Fruit fly (Drosophila melanogaster) whole organism, embryonic: ENCODE results near the gene CG14400.

Experiments used
- Abd-B ChIP-seq: fragments of 200-800 bp; sonication (Bioruptor generic); optimal IDR thresholded peaks from 2 replicates; lab custom pipeline; 2018; ENCODE audit warnings: missing biosample characterization, mild to moderate bottlenecking, missing genetic modification characterization, moderate library complexity
- Atf3 ChIP-seq: fragments of 200-800 bp; sonication (Bioruptor generic); optimal IDR thresholded peaks from 3 replicates; lab custom pipeline; 2016; ENCODE audit warnings: missing biosample characterization, missing genetic modification characterization
- Bteb2 ChIP-seq: fragments of 200-800 bp; sonication (Bioruptor generic); optimal IDR thresholded peaks from 2 replicates; lab custom pipeline; 2016; ENCODE audit warnings: missing biosample characterization, missing genetic modification characterization
- CG10431 ChIP-seq: fragments of 200-800 bp; sonication (Bioruptor generic); optimal IDR thresholded peaks from 3 replicates; lab custom pipeline; 2018; ENCODE audit warnings: missing biosample characterization, mild to moderate bottlenecking, missing genetic modification characterization
- CG10565 ChIP-seq: fragments of 200-800 bp; sonication (Bioruptor generic); optimal IDR thresholded peaks from 3 replicates; lab custom pipeline; 2016; ENCODE audit warnings: missing biosample characterization, mild to moderate bottlenecking, missing genetic modification characterization
- CG10979 ChIP-seq: fragments of 200-800 bp; sonication (Bioruptor generic); optimal IDR thresholded peaks from 2 replicates; lab custom pipeline; 2018; ENCODE audit warnings: missing biosample characterization, mild to moderate bottlenecking, missing genetic modification characterization, moderate library complexity
- CG11398 ChIP-seq: fragments of 200-800 bp; sonication (Bioruptor generic); optimal IDR thresholded peaks from 2 replicates; lab custom pipeline; 2016; ENCODE audit warnings: missing biosample characterization, missing genetic modification characterization
- CG12391 ChIP-seq: fragments of 200-800 bp; sonication (Bioruptor generic); optimal IDR thresholded peaks from 3 replicates; lab custom pipeline; 2018; ENCODE audit warnings: missing biosample characterization, mild to moderate bottlenecking, missing genetic modification characterization, moderate library complexity
- CG12659 ChIP-seq: fragments of 200-800 bp; sonication (Bioruptor generic); optimal IDR thresholded peaks from 3 replicates; lab custom pipeline; 2017; ENCODE audit warnings: mild to moderate bottlenecking, missing biosample characterization, missing genetic modification reagents, missing genetic modification characterization
- CG12769 ChIP-seq: fragments of 200-800 bp; sonication (Bioruptor generic); optimal IDR thresholded peaks from 2 replicates; lab custom pipeline; 2019; ENCODE audit warnings: missing biosample characterization, mild to moderate bottlenecking, missing genetic modification characterization, moderate library complexity
- CG13424 ChIP-seq: fragments of 200-800 bp; sonication (Bioruptor generic); optimal IDR thresholded peaks from 2 replicates; lab custom pipeline; 2019; ENCODE audit warnings: missing biosample characterization, mild to moderate bottlenecking, missing genetic modification characterization, moderate library complexity
- CG16815 ChIP-seq: fragments of 200-800 bp; sonication (Bioruptor generic); optimal IDR thresholded peaks from 3 replicates; lab custom pipeline; 2017; ENCODE audit warnings: missing biosample characterization, mild to moderate bottlenecking, missing genetic modification characterization
- CG1832 ChIP-seq: fragments of 200-800 bp; sonication (Bioruptor generic); optimal IDR thresholded peaks from 2 replicates; lab custom pipeline; 2017; ENCODE audit warnings: missing biosample characterization, mild to moderate bottlenecking, missing genetic modification characterization, inconsistent platforms
- CG2199 ChIP-seq: fragments of 200-800 bp; sonication (Bioruptor generic); IDR thresholded peaks from 3 replicates; pipeline ENCODE4 v1.3.6; 2022; ENCODE audit warnings: missing biosample characterization, missing genetic modification characterization
- CG2202 ChIP-seq: fragments of 200-800 bp; sonication (Bioruptor generic); optimal IDR thresholded peaks from 2 replicates; lab custom pipeline; 2018; ENCODE audit warnings: missing biosample characterization, mild to moderate bottlenecking, missing genetic modification characterization
- CG31388 ChIP-seq: fragments of 200-800 bp; sonication (Bioruptor generic); optimal IDR thresholded peaks from 2 replicates; lab custom pipeline; 2016; ENCODE audit warnings: missing biosample characterization, missing genetic modification characterization
- CG31441 ChIP-seq: fragments of 200-800 bp; sonication (Bioruptor generic); IDR thresholded peaks from 2 replicates; pipeline ENCODE4 v1.3.6; 2022; ENCODE audit warnings: missing biosample characterization, missing genetic modification characterization
- CG3163 ChIP-seq: fragments of 200-800 bp; sonication (Bioruptor generic); optimal IDR thresholded peaks from 3 replicates; lab custom pipeline; 2016; ENCODE audit warnings: missing biosample characterization, missing genetic modification characterization
- CG3847 ChIP-seq: fragments of 200-800 bp; sonication (Bioruptor generic); IDR thresholded peaks from 2 replicates; pipeline ENCODE4 v1.3.6; 2022; ENCODE audit warnings: missing biosample characterization, missing genetic modification characterization
- CG7357 ChIP-seq: fragments of 200-800 bp; sonication (Bioruptor generic); IDR thresholded peaks from 3 replicates; pipeline ENCODE4 v1.3.6; 2022; ENCODE audit warnings: missing biosample characterization, missing genetic modification characterization
- CG7839 ChIP-seq: fragments of 200-800 bp; sonication (Bioruptor generic); optimal IDR thresholded peaks from 3 replicates; lab custom pipeline; 2018; ENCODE audit warnings: missing biosample characterization, mild to moderate bottlenecking, missing genetic modification characterization, moderate library complexity
- CG8281 ChIP-seq: fragments of 200-800 bp; sonication (Bioruptor generic); optimal IDR thresholded peaks from 2 replicates; lab custom pipeline; 2018; ENCODE audit warnings: missing biosample characterization, mild to moderate bottlenecking, missing genetic modification characterization, moderate library complexity
- CG8290 ChIP-seq, 3 experiments: fragments of 200-800 bp; sonication (Bioruptor generic); optimal IDR thresholded peaks; 2 replicates each; lab custom pipeline; 2016 to 2019; ENCODE audit warnings: missing biosample characterization in 3 of 3, missing genetic modification characterization in 3 of 3, mild to moderate bottlenecking in 2 of 3, moderate library complexity in 1 of 3
- CG8924 ChIP-seq: fragments of 200-800 bp; optimal IDR thresholded peaks from 3 replicates; lab custom pipeline; 2019; ENCODE audit warnings: missing biosample characterization, mild to moderate bottlenecking, missing genetic modification characterization, moderate library complexity
- CG8944 ChIP-seq: fragments of 200-800 bp; sonication (Bioruptor generic); optimal IDR thresholded peaks from 3 replicates; lab custom pipeline; 2016; ENCODE audit warnings: missing biosample characterization, missing genetic modification characterization
- CG9797 ChIP-seq: fragments of 200-800 bp; sonication (Bioruptor generic); optimal IDR thresholded peaks from 3 replicates; lab custom pipeline; 2018; ENCODE audit warnings: missing biosample characterization, mild to moderate bottlenecking, missing genetic modification characterization
- D ChIP-seq, 2 experiments: fragments of 200-800 bp in 1 of 2; fragments of >200 bp in 1 of 2; sonication (Bioruptor generic) in 1 of 2; optimal IDR thresholded peaks; 2 replicates in 1 of 2; 3 replicates in 1 of 2; lab custom pipeline; 2017; ENCODE audit warnings: mild to moderate bottlenecking in 1 of 2, missing biosample characterization in 1 of 2, missing genetic modification characterization in 1 of 2, missing genetic modification reagents in 1 of 2
- D19A ChIP-seq: fragments of 200-800 bp; optimal IDR thresholded peaks from 3 replicates; lab custom pipeline; 2019; ENCODE audit warnings: missing biosample characterization, mild to moderate bottlenecking, missing genetic modification characterization, moderate library complexity
- Gsc ChIP-seq: fragments of 200-800 bp; sonication (Bioruptor generic); IDR thresholded peaks from 2 replicates; pipeline ENCODE4 v1.3.6; 2022; ENCODE audit warnings: missing biosample characterization, missing genetic modification characterization
- HmgD ChIP-seq: fragments of 200-800 bp; sonication (Bioruptor generic); optimal IDR thresholded peaks from 3 replicates; lab custom pipeline; 2016; ENCODE audit warnings: missing biosample characterization, missing genetic modification characterization
- Hmx ChIP-seq: fragments of 200-800 bp; sonication (Bioruptor generic); optimal IDR thresholded peaks from 2 replicates; lab custom pipeline; 2016; ENCODE audit warnings: missing biosample characterization, missing genetic modification characterization
- Rx ChIP-seq: fragments of 200-800 bp; sonication (Bioruptor generic); IDR thresholded peaks from 2 replicates; pipeline ENCODE4 v1.3.6; 2022; ENCODE audit warnings: missing biosample characterization, missing genetic modification characterization
- Sin3A ChIP-seq: fragments of >200 bp; optimal IDR thresholded peaks from 2 replicates; lab custom pipeline; 2018
- TFAM ChIP-seq: fragments of 200-800 bp; sonication (Bioruptor generic); optimal IDR thresholded peaks from 2 replicates; lab custom pipeline; 2017; ENCODE audit warnings: missing biosample characterization, missing genetic modification characterization, inconsistent platforms
- Usf ChIP-seq: fragments of 200-800 bp; sonication (Bioruptor generic); optimal IDR thresholded peaks from 2 replicates; lab custom pipeline; 2017; ENCODE audit warnings: missing genotype, missing biosample characterization, missing genetic modification characterization
- abd-A ChIP-seq: fragments of 200-800 bp; sonication (Bioruptor generic); optimal IDR thresholded peaks from 3 replicates; lab custom pipeline; 2019; ENCODE audit warnings: missing biosample characterization, mild to moderate bottlenecking, missing genetic modification characterization, moderate library complexity
- ac ChIP-seq: fragments of 200-800 bp; sonication (Bioruptor generic); optimal IDR thresholded peaks from 3 replicates; lab custom pipeline; 2017; ENCODE audit warnings: missing biosample characterization, mild to moderate bottlenecking, missing genetic modification characterization
- ato ChIP-seq: fragments of 200-800 bp; sonication (Bioruptor generic); IDR thresholded peaks from 2 replicates; pipeline ENCODE4 v1.3.6; 2022; ENCODE audit warnings: missing biosample characterization, missing genetic modification characterization; ENCODE audit not compliant: partially characterized antibody
- bigmax ChIP-seq: fragments of 200-800 bp; sonication (Bioruptor generic); optimal IDR thresholded peaks from 2 replicates; lab custom pipeline; 2018; ENCODE audit warnings: missing biosample characterization, mild to moderate bottlenecking, missing genetic modification characterization
- chif ChIP-seq, 2 experiments: fragments of 200-800 bp; sonication (Bioruptor generic); optimal IDR thresholded peaks; 3 replicates each; lab custom pipeline; 2016; ENCODE audit warnings: missing biosample characterization in 2 of 2, missing genetic modification characterization in 2 of 2
- esg ChIP-seq: fragments of 200-800 bp; sonication (Bioruptor generic); conservative IDR thresholded peaks from 2 replicates; pipeline ENCODE4 v1.3.6; 2022; ENCODE audit warnings: missing biosample characterization, missing genetic modification characterization
- fd102C ChIP-seq: fragments of 200-800 bp; sonication (Bioruptor generic); optimal IDR thresholded peaks from 2 replicates; lab custom pipeline; 2018; ENCODE audit warnings: missing biosample characterization, mild to moderate bottlenecking, missing genetic modification characterization, moderate library complexity
- gro ChIP-seq: fragments of 200-800 bp; sonication (Bioruptor generic); optimal IDR thresholded peaks from 2 replicates; lab custom pipeline; 2016; ENCODE audit warnings: missing biosample characterization, missing genetic modification characterization
- lilli ChIP-seq: fragments of 200-800 bp; sonication (Bioruptor generic); optimal IDR thresholded peaks from 3 replicates; lab custom pipeline; 2016; ENCODE audit warnings: missing biosample characterization, missing genetic modification characterization
- nmo ChIP-seq: fragments of 200-800 bp; sonication (Bioruptor generic); optimal IDR thresholded peaks from 2 replicates; lab custom pipeline; 2018; ENCODE audit warnings: missing biosample characterization, mild to moderate bottlenecking, missing genetic modification characterization, moderate library complexity
- peb ChIP-seq: fragments of 200-800 bp; sonication (Bioruptor generic); IDR thresholded peaks from 2 replicates; pipeline ENCODE4 v1.3.6; 2022; ENCODE audit warnings: missing biosample characterization, missing genetic modification characterization
- pros ChIP-seq: fragments of 200-800 bp; sonication (Bioruptor generic); optimal IDR thresholded peaks from 3 replicates; lab custom pipeline; 2019; ENCODE audit warnings: missing biosample characterization, mild to moderate bottlenecking, missing genetic modification characterization, moderate library complexity
- salm ChIP-seq: fragments of 200-800 bp; sonication (Bioruptor generic); optimal IDR thresholded peaks from 2 replicates; lab custom pipeline; 2018; ENCODE audit warnings: missing biosample characterization, mild to moderate bottlenecking, missing genetic modification characterization
- slou ChIP-seq: fragments of 200-800 bp; sonication (Bioruptor generic); optimal IDR thresholded peaks from 3 replicates; lab custom pipeline; 2016; ENCODE audit warnings: missing biosample characterization, missing genetic modification characterization

Gene CG14400

DNA sequence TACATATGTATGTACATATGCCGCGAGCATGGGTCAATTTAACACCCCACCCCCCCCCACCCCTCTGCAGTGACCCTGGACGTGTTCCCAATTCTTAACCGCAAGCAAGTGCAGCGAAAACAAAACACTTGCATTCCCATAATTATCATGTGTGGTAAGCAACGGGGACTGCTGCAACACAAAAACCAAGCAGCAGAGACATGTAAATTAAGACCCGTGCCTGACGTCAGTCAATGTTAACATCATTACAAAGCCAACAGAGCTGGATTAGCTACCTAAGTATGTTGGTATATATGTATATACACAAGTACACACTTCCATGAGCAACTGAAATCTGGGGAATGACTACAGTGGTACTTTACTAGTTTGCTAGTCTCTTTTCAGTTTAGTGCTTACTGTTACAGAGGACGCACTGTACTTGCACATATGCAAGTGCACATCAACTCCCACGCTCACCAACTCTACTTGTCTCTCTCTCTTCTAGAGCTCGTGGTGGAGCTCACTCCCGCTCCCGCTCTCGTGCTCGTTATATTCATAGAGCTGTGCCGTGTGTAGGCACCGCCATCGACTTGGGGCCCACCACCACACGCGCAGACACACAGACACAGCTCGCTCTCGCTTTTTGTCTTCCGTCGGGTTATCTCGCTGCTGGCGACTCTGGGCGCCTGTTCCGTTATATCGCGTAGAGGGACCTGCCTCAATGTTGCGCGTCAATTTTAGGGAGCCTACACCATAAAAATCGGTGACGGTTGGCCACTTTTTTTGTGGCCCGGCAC is 36.3 kb downstream of the CG14400 start (continued):
- TF ChIP-seq Bteb2 (GFP tag; lab: Kevin White, UChicago) (no peak), chif (GFP tag; optimal IDR thresholded peaks at IDR 0.05; lab: Kevin White, UChicago) (no peak), slou (no peak), CG31388 (GFP tag; lab: Kevin White, UChicago) (no peak), gro (GFP tag; lab: Kevin White, UChicago) (no peak), CG8924 (tag; lab: Kevin White, UChicago) (no peak), CG13424 (tag; lab: Kevin White, UChicago) (no peak), D (optimal IDR thresholded peaks at IDR 0.05; lab: Kevin White, UChicago) (no peak), D (GFP tag; optimal IDR thresholded peaks at IDR 0.05; lab: Kevin White, UChicago) (no peak), Rx (no peak), ato (0 out of 2 replicates have a peak, but pooled peaks have one; percentile 50), CG3847 (GFP tag; lab: Robert Waterston, UW) (peak; percentile 30; the same call in 1 of the 2 replicates), Hmx (GFP tag; lab: Kevin White, UChicago) (no peak), Atf3 (GFP tag; lab: Kevin White, UChicago) (no peak), CG12769 (peak; percentile 94), Gsc (GFP tag; lab: Robert Waterston, UW) (no peak), lilli (GFP tag; lab: Kevin White, UChicago) (no peak), fd102C (GFP tag; lab: Kevin White, UChicago) (no peak), CG7357 (GFP tag; lab: Robert Waterston, UW) (no peak), CG12391 (tag; lab: Kevin White, UChicago) (no peak), abd-A (peak; percentile 97), CG9797 (GFP tag; lab: Kevin White, UChicago) (no peak), esg (GFP tag; lab: Robert Waterston, UW) (no peak), CG1832 (GFP tag; lab: Kevin White, UChicago) (no peak), CG2199 (no peak), HmgD (GFP tag; lab: Kevin White, UChicago) (no peak), CG31441 (peak; percentile 27; the same call in 1 of the 2 replicates), bigmax (GFP tag; lab: Kevin White, UChicago) (no peak), salm (tag; lab: Kevin White, UChicago) (no peak), CG11398 (no peak), CG10431 (GFP tag; lab: Kevin White, UChicago) (peak; percentile 36), CG7839 (tag; lab: Kevin White, UChicago) (no peak), D19A (tag; lab: Kevin White, UChicago) (no peak), CG10979 (tag; lab: Kevin White, UChicago) (peak; percentile 32), CG8944 (GFP tag; lab: Kevin White, UChicago) (no peak), CG8281 (no peak), peb (no peak), nmo (GFP tag; lab: Kevin White, UChicago) (no peak), Abd-B (no peak), CG3163 (no peak), CG10565 (GFP tag; lab: Kevin White, UChicago) (no peak), pros (GFP tag; lab: Kevin White, UChicago) (peak; percentile 94), CG2202 (tag; lab: Kevin White, UChicago) (no peak), Sin3A (lab: Kevin White, UChicago) (no peak), TFAM (no peak), ac (GFP tag; lab: Kevin White, UChicago) (no peak), CG12659 (no peak), Usf (no peak), CG16815 (no peak), CG8290 (GFP tag; optimal IDR thresholded peaks at IDR 0.05; lab: Kevin White, UChicago) (no peak), CG8290 (tag; optimal IDR thresholded peaks at IDR 0.05; lab: Kevin White, UChicago) (peak in 1 of 2 experiments; percentile 19)
